Fruit fly (Drosophila melanogaster): ENCODE measurements around the gene Lsd-1.

Lsd-1 gene

DNA sequence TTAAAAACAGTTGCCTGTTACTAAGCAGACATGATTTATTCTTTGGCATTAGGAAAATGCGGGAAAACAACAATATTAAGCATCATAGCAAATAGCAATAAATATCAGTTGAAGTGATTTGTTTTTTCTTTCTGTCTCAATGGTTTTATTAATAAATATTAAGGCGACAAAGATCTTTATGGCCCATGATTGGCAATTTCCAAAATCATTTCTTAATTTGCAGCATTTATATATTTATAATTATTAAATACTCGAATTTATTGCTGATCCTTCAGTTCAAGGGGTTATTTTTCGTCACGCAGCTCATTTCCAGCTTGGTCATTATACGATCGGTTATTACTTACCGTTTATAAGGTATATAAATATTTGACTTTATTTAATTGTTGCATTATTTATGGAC, 36.0 kb upstream of the Lsd-1 start:
- TF ChIP-seq usp (GFP tag; optimal IDR thresholded peaks at IDR 0.05) (no peak), EcR (GFP tag; optimal IDR thresholded peaks at IDR 0.05) (no peak), psq (optimal IDR thresholded peaks at IDR 0.05) (no peak), Dll (optimal IDR thresholded peaks at IDR 0.05) (no peak), CG8478 (optimal IDR thresholded peaks at IDR 0.05) (no peak)

dm6 chr3R:23728086-23728485, 35.6 kb upstream of the Lsd-1 start:
- TF ChIP-seq psq (optimal IDR thresholded peaks at IDR 0.05) (no peak), Dll (optimal IDR thresholded peaks at IDR 0.05) (no peak), usp (GFP tag; optimal IDR thresholded peaks at IDR 0.05) (no peak), CG8478 (optimal IDR thresholded peaks at IDR 0.05) (no peak), EcR (GFP tag; optimal IDR thresholded peaks at IDR 0.05) (no peak), pan (optimal IDR thresholded peaks at IDR 0.05) (no peak)

dm6 chr3R:23729066-23729465, 34.6 kb upstream of the Lsd-1 start:
- TF ChIP-seq CG8478 (optimal IDR thresholded peaks at IDR 0.05) (no peak), EcR (GFP tag; optimal IDR thresholded peaks at IDR 0.05) (no peak), usp (GFP tag; optimal IDR thresholded peaks at IDR 0.05) (no peak), psq (optimal IDR thresholded peaks at IDR 0.05) (no peak), Dll (optimal IDR thresholded peaks at IDR 0.05) (no peak), pan (optimal IDR thresholded peaks at IDR 0.05) (no peak)

dm6 chr3R:23729632-23730471, 33.8 kb upstream of the Lsd-1 start:
- TF ChIP-seq usp (GFP tag; optimal IDR thresholded peaks at IDR 0.05) = no peak

- TF ChIP-seq CG8478 (optimal IDR thresholded peaks at IDR 0.05) (no peak), usp (GFP tag; optimal IDR thresholded peaks at IDR 0.05) (no peak), EcR (GFP tag; optimal IDR thresholded peaks at IDR 0.05) (no peak), psq (optimal IDR thresholded peaks at IDR 0.05) (no peak), Dll (optimal IDR thresholded peaks at IDR 0.05) (no peak), pan (optimal IDR thresholded peaks at IDR 0.05) (no peak)
Observed at dm6 chr3R:23730472-23730801, 33.2 kb upstream of the Lsd-1 start.

DNA sequence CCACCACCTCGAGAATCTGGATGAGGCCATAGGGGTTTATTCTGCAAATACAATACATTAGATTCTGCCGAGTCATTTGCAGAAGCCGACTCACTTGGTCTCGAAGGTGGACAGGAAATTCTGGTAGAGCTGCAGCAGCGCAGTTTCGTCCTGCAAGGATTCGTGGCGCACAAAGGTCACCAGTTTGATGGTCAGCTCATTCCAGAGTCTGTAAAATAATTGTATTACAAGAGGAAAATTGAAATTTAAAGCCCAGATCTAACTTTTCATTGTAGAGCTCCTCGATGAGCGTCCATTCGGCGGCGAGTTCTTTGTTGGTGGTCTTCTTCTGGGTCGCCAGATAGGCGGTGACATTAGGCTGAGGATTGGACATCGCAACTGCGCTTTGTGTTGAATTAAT, 31.1 kb upstream of the Lsd-1 start:
- TF ChIP-seq usp (GFP tag; optimal IDR thresholded peaks at IDR 0.05) (no peak), pan (optimal IDR thresholded peaks at IDR 0.05) (no peak), CG8478 (optimal IDR thresholded peaks at IDR 0.05) (no peak), psq (optimal IDR thresholded peaks at IDR 0.05) (no peak), EcR (GFP tag; optimal IDR thresholded peaks at IDR 0.05) (no peak), Dll (optimal IDR thresholded peaks at IDR 0.05) (no peak)

- TF ChIP-seq psq (optimal IDR thresholded peaks at IDR 0.05) (no peak), CG8478 (optimal IDR thresholded peaks at IDR 0.05) (no peak), usp (GFP tag; optimal IDR thresholded peaks at IDR 0.05) (no peak)
Observed at dm6 chr3R:23732990-23733512, 30.6 kb upstream of the Lsd-1 start, which contains the start of the genes Hmgcr and Rpn9. TSS of gene Hmgcr (plus strand) at chr3R:23733324. TSS of gene Rpn9 (minus strand) at chr3R:23733462.

DNA sequence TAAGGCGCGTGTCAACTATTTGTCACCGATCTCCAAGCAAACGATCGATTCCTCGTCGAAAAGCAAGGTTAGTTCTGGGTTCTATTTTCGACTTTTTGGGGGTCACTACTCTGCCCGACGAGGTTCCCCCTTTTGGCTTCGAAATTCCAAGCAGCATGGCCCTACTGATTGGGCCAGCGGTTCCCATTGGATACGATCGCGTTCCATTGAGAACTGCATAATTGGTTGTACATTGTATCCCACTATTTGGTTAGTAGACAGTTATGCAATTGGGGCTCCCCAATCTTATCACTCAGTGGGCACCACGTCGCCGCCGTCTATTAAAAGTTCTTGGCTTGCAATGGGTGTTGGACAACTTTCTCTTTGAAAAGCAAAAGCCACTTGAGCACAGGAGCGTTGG, 29.9 kb upstream of the Lsd-1 start:
- TF ChIP-seq pan (optimal IDR thresholded peaks at IDR 0.05) = no peak
- no peak for TF ChIP-seq usp (GFP tag; optimal IDR thresholded peaks at IDR 0.05)
- TF ChIP-seq CG8478 (optimal IDR thresholded peaks at IDR 0.05) = no peak
- no peak for TF ChIP-seq EcR (GFP tag; optimal IDR thresholded peaks at IDR 0.05)

DNA sequence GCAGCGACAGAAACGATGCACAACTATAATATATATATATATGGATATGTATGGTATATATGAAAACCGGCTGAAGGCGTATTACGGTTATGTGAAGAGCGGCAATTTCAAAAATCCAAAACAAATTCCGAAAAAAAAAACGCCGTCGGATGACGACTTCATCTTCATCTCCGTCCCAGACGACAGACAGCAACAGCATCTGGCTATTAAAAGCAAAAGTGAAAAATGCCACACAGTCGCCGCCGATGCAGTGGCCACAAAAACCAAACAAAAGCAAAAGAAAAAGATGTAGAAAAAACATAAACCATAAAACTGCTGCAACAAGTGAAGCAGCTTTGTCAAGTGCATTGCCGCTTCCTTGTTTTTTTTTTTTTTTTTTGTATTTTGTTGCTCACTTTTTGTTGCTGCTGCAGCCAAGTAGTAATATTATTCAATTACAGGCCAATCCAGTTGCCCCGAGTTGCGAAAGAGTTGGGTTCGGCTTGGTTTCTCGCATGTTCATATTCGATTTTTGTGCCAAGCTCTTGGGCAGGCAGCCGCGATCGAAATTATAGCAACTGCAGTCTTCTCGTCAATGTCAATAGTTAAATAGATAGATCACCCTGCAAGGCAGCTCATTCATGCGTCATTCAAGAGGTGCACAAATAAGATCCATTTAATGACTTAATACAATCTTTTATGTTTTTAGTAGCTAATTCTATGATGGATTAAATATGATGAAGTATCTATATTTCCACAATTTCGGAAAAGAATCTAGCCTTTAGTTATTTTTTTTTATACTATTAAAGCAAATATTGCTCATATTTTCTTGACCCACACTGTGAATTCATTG, 28.9 kb upstream of the Lsd-1 start:
- no peak for TF ChIP-seq Dll (optimal IDR thresholded peaks at IDR 0.05)
- TF ChIP-seq psq (optimal IDR thresholded peaks at IDR 0.05) = no peak
- no peak for TF ChIP-seq pan (optimal IDR thresholded peaks at IDR 0.05)
- TF ChIP-seq EcR (GFP tag; optimal IDR thresholded peaks at IDR 0.05) = no peak
- TF ChIP-seq usp (GFP tag; optimal IDR thresholded peaks at IDR 0.05) = no peak
- no peak for TF ChIP-seq CG8478 (optimal IDR thresholded peaks at IDR 0.05)

DNA sequence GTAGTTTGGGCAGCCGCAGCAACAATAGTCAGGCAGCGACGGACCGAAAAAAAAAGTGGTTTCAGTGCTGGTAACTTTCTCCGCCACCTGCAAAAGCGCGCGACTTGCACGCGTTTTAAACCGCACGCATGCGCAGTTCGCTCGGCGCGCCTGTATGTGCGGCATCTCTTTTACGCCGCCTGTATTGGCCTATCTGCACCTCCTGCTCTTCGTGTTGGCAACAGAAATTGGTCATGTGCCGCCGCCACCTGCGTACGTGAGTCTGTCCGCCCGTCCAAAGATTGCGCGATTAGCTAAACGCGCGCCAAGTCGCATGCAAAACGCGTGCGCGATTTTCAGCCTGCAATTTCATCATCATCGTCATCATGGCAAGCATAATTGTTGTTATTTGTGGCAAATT, 28.0 kb upstream of the Lsd-1 start:
- TF ChIP-seq usp (GFP tag; optimal IDR thresholded peaks at IDR 0.05) (no peak), psq (optimal IDR thresholded peaks at IDR 0.05) (no peak)

DNA sequence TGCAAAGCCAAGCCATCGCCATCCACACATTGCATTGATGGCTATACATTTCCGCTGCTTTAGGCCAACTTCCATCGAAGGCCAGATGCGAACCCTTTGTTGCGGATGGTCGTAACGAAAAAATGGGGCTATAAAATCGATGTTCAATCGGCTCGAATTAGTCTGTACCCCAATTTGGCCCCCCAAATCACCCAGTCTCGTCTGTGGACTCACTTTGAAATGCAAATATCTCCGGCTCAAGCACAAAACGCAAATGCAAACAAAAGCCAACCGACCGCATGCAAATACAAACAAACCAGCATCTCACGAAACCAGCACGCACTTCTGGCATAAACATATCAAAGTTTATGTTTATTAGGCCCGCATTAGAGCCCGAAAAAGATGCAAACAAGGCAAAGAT, 27.3 kb upstream of the Lsd-1 start:
- TF ChIP-seq pan (optimal IDR thresholded peaks at IDR 0.05) (no peak), EcR (GFP tag; optimal IDR thresholded peaks at IDR 0.05) (no peak), usp (GFP tag; optimal IDR thresholded peaks at IDR 0.05) (no peak), psq (optimal IDR thresholded peaks at IDR 0.05) (no peak), Dll (optimal IDR thresholded peaks at IDR 0.05) (no peak), CG8478 (optimal IDR thresholded peaks at IDR 0.05) (no peak)

DNA sequence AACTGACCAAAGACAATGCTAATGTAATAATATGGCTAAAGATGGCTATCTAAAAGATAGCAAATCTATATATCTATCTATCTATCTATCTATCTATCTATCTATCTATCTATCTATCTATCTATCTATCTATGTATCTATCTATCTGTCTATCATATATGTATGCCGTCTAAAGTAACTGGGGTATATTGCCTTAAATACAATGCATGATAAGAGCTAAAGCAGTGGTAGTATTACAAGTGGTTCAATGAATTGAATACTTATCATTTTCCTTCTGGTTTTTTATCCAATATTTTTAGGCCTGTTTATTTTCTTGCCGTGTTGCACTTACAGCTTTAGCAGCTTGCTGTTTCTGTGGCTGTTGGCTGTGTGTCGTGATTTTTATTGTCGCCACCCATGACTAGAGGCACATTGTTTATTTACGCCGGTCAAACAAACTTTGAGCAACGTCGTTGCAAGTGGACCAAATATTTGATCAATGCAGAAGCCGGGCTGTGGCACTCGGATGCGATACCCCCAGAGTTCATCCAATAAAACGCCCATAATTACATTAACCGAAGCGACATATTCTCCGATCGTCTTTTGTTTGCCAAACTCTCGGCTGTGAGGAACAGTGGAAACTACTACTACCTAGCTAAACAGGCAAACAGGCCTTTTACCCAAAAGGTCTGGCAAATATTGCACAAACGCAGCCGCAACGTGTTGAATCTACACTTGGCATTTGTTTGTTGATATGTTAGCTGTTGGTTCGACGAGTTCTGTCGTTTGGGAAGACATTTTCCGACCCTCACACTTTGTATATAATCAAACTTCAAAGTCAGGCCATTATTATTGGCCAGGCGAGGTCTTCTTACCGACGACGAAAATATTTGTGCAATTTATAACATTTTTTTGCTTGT, 25.7 kb upstream of the Lsd-1 start:
- TF ChIP-seq EcR (GFP tag; optimal IDR thresholded peaks at IDR 0.05) = no peak
- no peak for TF ChIP-seq Dll (optimal IDR thresholded peaks at IDR 0.05)
- TF ChIP-seq pan (optimal IDR thresholded peaks at IDR 0.05) = no peak
- no peak for TF ChIP-seq psq (optimal IDR thresholded peaks at IDR 0.05)
- no peak for TF ChIP-seq usp (GFP tag; optimal IDR thresholded peaks at IDR 0.05)
- no peak for TF ChIP-seq CG8478 (optimal IDR thresholded peaks at IDR 0.05)
